Fruit fly (Drosophila melanogaster) whole organism, embryonic: ENCODE data around the gene Rrp45.

Experiments used
- mam ChIP-seq: fragments of 200-800 bp; sonication (Bioruptor generic); optimal IDR thresholded peaks from 3 replicates; lab custom pipeline; 2016; ENCODE audit warnings: missing biosample characterization, missing genetic modification characterization
- pfk ChIP-seq: fragments of 200-800 bp; sonication (Bioruptor generic); optimal IDR thresholded peaks from 2 replicates; lab custom pipeline; 2018; ENCODE audit warnings: missing biosample characterization, mild to moderate bottlenecking, missing genetic modification characterization, moderate library complexity
- scrt ChIP-seq: fragments of 200-800 bp; sonication (Bioruptor generic); optimal IDR thresholded peaks from 2 replicates; lab custom pipeline; 2018; ENCODE audit warnings: missing biosample characterization, mild to moderate bottlenecking, missing genetic modification characterization, moderate library complexity

- TF ChIP-seq mam (GFP tag; lab: Kevin White, UChicago) (no peak), pfk (GFP tag; lab: Kevin White, UChicago) (no peak), scrt (GFP tag; lab: Kevin White, UChicago) (no peak)
These were observed 7.3 kb downstream of the Rrp45 start, which contains the start of gene mRpL22 for dm6 chrX:16783743-16784142.
